Worm (Caenorhabditis elegans) whole organism, L2 larva: Measurements from ENCODE around the gene str-260.

Experiments
- ama-1 ChIP-seq: fragments of 150-350 bp; optimal IDR thresholded peaks from 2 replicates; lab custom pipeline; 2018; ENCODE audit warnings: inconsistent platforms
- blmp-1 ChIP-seq: sonication (generic microtip); optimal IDR thresholded peaks from 2 replicates; lab custom pipeline; 2017; ENCODE audit warnings: missing genetic modification characterization, mild to moderate bottlenecking, missing compliant biosample characterization, antibody characterized with exemption, moderate library complexity; ENCODE audit not compliant: insufficient read depth
- elt-1 ChIP-seq: fragments of 150-350 bp; optimal IDR thresholded peaks from 2 replicates; lab custom pipeline; 2014; ENCODE audit warnings: missing biosample characterization, missing genetic modification characterization
- elt-3 ChIP-seq: sonication (generic microtip); optimal IDR thresholded peaks from 2 replicates; lab custom pipeline; 2017; ENCODE audit warnings: missing biosample characterization, missing genetic modification characterization
- fos-1 ChIP-seq: fragments of 150-350 bp; optimal IDR thresholded peaks from 2 replicates; lab custom pipeline; 2014; ENCODE audit warnings: missing biosample characterization, missing genetic modification characterization
- lin-13 ChIP-seq: fragments of 150-350 bp; optimal IDR thresholded peaks from 2 replicates; lab custom pipeline; 2014; ENCODE audit warnings: missing biosample characterization, missing genetic modification reagents, missing genetic modification characterization
- lin-39 ChIP-seq: fragments of 150-350 bp; optimal IDR thresholded peaks from 2 replicates; lab custom pipeline; 2014; ENCODE audit warnings: missing biosample characterization, missing genetic modification reagents, missing genetic modification characterization
- nhr-237 ChIP-seq: fragments of 150-350 bp; optimal IDR thresholded peaks from 2 replicates; lab custom pipeline; 2014; ENCODE audit warnings: missing biosample characterization, missing genetic modification characterization
- sma-9 ChIP-seq, 2 experiments: fragments of 150-350 bp in 1 of 2; sonication (generic microtip) in 1 of 2; optimal IDR thresholded peaks; 2 replicates each; lab custom pipeline; 2014 to 2016; ENCODE audit warnings: missing genetic modification characterization in 2 of 2, mild to moderate bottlenecking in 1 of 2, missing biosample characterization in 1 of 2, missing compliant biosample characterization in 1 of 2, missing genetic modification reagents in 1 of 2, moderate library complexity in 1 of 2
- unc-62 ChIP-seq: fragments of 150-350 bp; optimal IDR thresholded peaks from 2 replicates; lab custom pipeline; 2014; ENCODE audit warnings: missing biosample characterization, missing genetic modification reagents, missing genetic modification characterization

- TF ChIP-seq nhr-237: no peak
- TF ChIP-seq lin-39: no peak
- TF ChIP-seq elt-3 (tag; lab: Kevin White, UChicago): no peak
- no peak for TF ChIP-seq unc-62 (GFP tag; lab: Kevin White, UChicago)
- no peak for TF ChIP-seq blmp-1 (tag; lab: Kevin White, UChicago)
- TF ChIP-seq lin-13 (GFP tag; lab: Kevin White, UChicago): no peak
- no peak for TF ChIP-seq elt-1 (tag; lab: Kevin White, UChicago)
- TF ChIP-seq fos-1 (tag; lab: Kevin White, UChicago): no peak
- TF ChIP-seq sma-9 (GFP tag; optimal IDR thresholded peaks at IDR 0.05; lab: Kevin White, UChicago): no peak
- TF ChIP-seq sma-9 (tag; optimal IDR thresholded peaks at IDR 0.05; lab: Kevin White, UChicago): no peak
- no peak for TF ChIP-seq ama-1 (lab: Kevin White, UChicago)
Observed at ce11 chrV:3549553-3549952, 22.6 kb downstream of the str-260 start, which contains the start of gene sri-21.
